Worm (Caenorhabditis elegans): Measurements from ENCODE around the gene F42C5.9.

ce11 chrIV:7324913-7325312 is 8.0 kb upstream of the F42C5.9 start:
- TF ChIP-seq flt-1 (GFP tag; IDR thresholded peaks at IDR 0.05) (no peak), ztf-23 (GFP tag; IDR thresholded peaks at IDR 0.05) (no peak), cog-1 (tag; optimal IDR thresholded peaks at IDR 0.05) (no peak), tab-1 (GFP tag; IDR thresholded peaks at IDR 0.05) (no peak)

Measured in whole organism, midembryonic.